Fruit fly (Drosophila melanogaster): ENCODE data around the gene SWIP.
A peak's percentile ranks its signal among the peaks of the same experiment; 100 is the strongest.

Gene SWIP

dm6 chrX:16331562-16332233 is 18.2 kb downstream of the SWIP start (continued):
- TF ChIP-seq CG17359 (tag; optimal IDR thresholded peaks at IDR 0.05) (no peak), CG11560 (tag; IDR thresholded peaks at IDR 0.05) (no peak), CG14710 (tag; optimal IDR thresholded peaks at IDR 0.05) (peak; percentile 10), br (optimal IDR thresholded peaks at IDR 0.05) (no peak), gsb (GFP tag; IDR thresholded peaks at IDR 0.05) (no peak), ab (GFP tag; optimal IDR thresholded peaks at IDR 0.05) (no peak), psq (GFP tag; optimal IDR thresholded peaks at IDR 0.05) (no peak), Mad (GFP tag; optimal IDR thresholded peaks at IDR 0.05) (no peak), Ets65A (GFP tag) (no peak), pfk (GFP tag; optimal IDR thresholded peaks at IDR 0.05) (peak; percentile 95), fu2 (GFP tag; optimal IDR thresholded peaks at IDR 0.05) (no peak), Optix (GFP tag; IDR thresholded peaks at IDR 0.05) (no peak), CG10431 (GFP tag; optimal IDR thresholded peaks at IDR 0.05) (no peak), gce (GFP tag; IDR thresholded peaks at IDR 0.05) (no peak), Blimp-1 (GFP tag; optimal IDR thresholded peaks at IDR 0.05) (no peak), Hmr (GFP tag; optimal IDR thresholded peaks at IDR 0.05) (no peak), nmo (GFP tag; optimal IDR thresholded peaks at IDR 0.05) (peak; percentile 11), dpn (GFP tag; optimal IDR thresholded peaks at IDR 0.05) (no peak), lab (GFP tag; optimal IDR thresholded peaks at IDR 0.05) (no peak), H2.0 (GFP tag; IDR thresholded peaks at IDR 0.05) (no peak), Myb (GFP tag; optimal IDR thresholded peaks at IDR 0.05) (peak; percentile 84), sisA (GFP tag; IDR thresholded peaks at IDR 0.05) (no peak), CG13894 (tag; optimal IDR thresholded peaks at IDR 0.05) (no peak), NFAT (GFP tag; IDR thresholded peaks at IDR 0.05) (no peak), CG7963 (GFP tag; IDR thresholded peaks at IDR 0.05; ENCODE audit: partially characterized antibody) (no peak; the same call in 2 of the 3 replicates), bigmax (GFP tag; optimal IDR thresholded peaks at IDR 0.05) (no peak), pb (GFP tag; optimal IDR thresholded peaks at IDR 0.05) (no peak), CG6791 (GFP tag; IDR thresholded peaks at IDR 0.05; ENCODE audit: partially characterized antibody) (peak; percentile 84), CG17361 (GFP tag; IDR thresholded peaks at IDR 0.05) (0 out of 3 replicates have a peak, but pooled peaks have one; percentile 10), Six4 (GFP tag; optimal IDR thresholded peaks at IDR 0.05) (no peak), CG11696 (GFP tag; IDR thresholded peaks at IDR 0.05) (no peak), Gsc (GFP tag; IDR thresholded peaks at IDR 0.05) (no peak), grau (tag; optimal IDR thresholded peaks at IDR 0.05) (no peak), ATbp (GFP tag; optimal IDR thresholded peaks at IDR 0.05) (no peak), cg (GFP tag; optimal IDR thresholded peaks at IDR 0.05) (no peak), CG17328 (GFP tag; IDR thresholded peaks at IDR 0.05) (no peak), eve (GFP tag; optimal IDR thresholded peaks at IDR 0.05) (no peak), gsb-n (tag; optimal IDR thresholded peaks at IDR 0.05) (no peak), fd64A (GFP tag; optimal IDR thresholded peaks at IDR 0.05) (no peak), HLH4C (GFP tag; IDR thresholded peaks at IDR 0.05; ENCODE audit: partially characterized antibody) (peak; percentile 68), CG7556 (GFP tag; optimal IDR thresholded peaks at IDR 0.05) (no peak), Max (GFP tag; optimal IDR thresholded peaks at IDR 0.05) (no peak), sc (optimal IDR thresholded peaks at IDR 0.05) (no peak), sc (GFP tag; optimal IDR thresholded peaks at IDR 0.05) (no peak), Drgx (GFP tag; IDR thresholded peaks at IDR 0.05) (no peak), CG13775 (GFP tag; optimal IDR thresholded peaks at IDR 0.05) (no peak), CG6765 (GFP tag; optimal IDR thresholded peaks at IDR 0.05) (no peak), phol (tag; optimal IDR thresholded peaks at IDR 0.05) (peak; percentile 5), CG10654 (GFP tag; optimal IDR thresholded peaks at IDR 0.05) (no peak), CHES-1-like (GFP tag; optimal IDR thresholded peaks at IDR 0.05) (peak; percentile 24)
